Worm (Caenorhabditis elegans) whole organism, L1 larva: ENCODE measurements around the gene ZK418.5.

Experiments
- C04F5.9 ChIP-seq: sonication (generic microtip); optimal IDR thresholded peaks from 2 replicates; lab custom pipeline; 2016; ENCODE audit warnings: missing genetic modification characterization, missing compliant biosample characterization
- C16A3.4 ChIP-seq: fragments of 150-350 bp; optimal IDR thresholded peaks from 2 replicates; lab custom pipeline; 2014; ENCODE audit warnings: missing biosample characterization, missing genetic modification characterization
- F16B12.6 ChIP-seq: fragments of 150-350 bp; optimal IDR thresholded peaks from 2 replicates; lab custom pipeline; 2014; ENCODE audit warnings: missing biosample characterization, missing genetic modification characterization
- aha-1 ChIP-seq: fragments of 150-350 bp; optimal IDR thresholded peaks from 2 replicates; lab custom pipeline; 2014; ENCODE audit warnings: missing biosample characterization, missing genetic modification characterization
- alr-1 ChIP-seq: fragments of 200-800 bp; sonication (Bioruptor generic); optimal IDR thresholded peaks from 2 replicates; lab custom pipeline; 2018; ENCODE audit warnings: borderline replicate concordance, mild to moderate bottlenecking, missing genetic modification characterization, missing compliant biosample characterization
- ama-1 ChIP-seq: fragments of 150-350 bp; optimal IDR thresholded peaks from 2 replicates; lab custom pipeline; 2014
- ceh-63 ChIP-seq: fragments of 200-800 bp; sonication (Bioruptor generic); optimal IDR thresholded peaks from 2 replicates; lab custom pipeline; 2018; ENCODE audit warnings: mild to moderate bottlenecking, missing genetic modification characterization, missing compliant biosample characterization
- ceh-90 ChIP-seq: sonication (generic microtip); optimal IDR thresholded peaks from 2 replicates; lab custom pipeline; 2016; ENCODE audit warnings: missing genetic modification characterization, missing compliant biosample characterization
- ces-1 ChIP-seq: fragments of 150-350 bp; optimal IDR thresholded peaks from 2 replicates; lab custom pipeline; 2014; ENCODE audit warnings: missing biosample characterization, missing genetic modification reagents, missing genetic modification characterization
- dpl-1 ChIP-seq, 3 experiments: fragments of 150-350 bp in 2 of 3; sonication (generic microtip) in 1 of 3; optimal IDR thresholded peaks; 2 replicates each; lab custom pipeline; 2014 to 2017; ENCODE audit warnings: missing biosample characterization in 3 of 3, missing genetic modification characterization in 3 of 3, missing genetic modification reagents in 3 of 3
- dsc-1 ChIP-seq: sonication (generic microtip); optimal IDR thresholded peaks from 2 replicates; lab custom pipeline; 2016; ENCODE audit warnings: mild to moderate bottlenecking, missing genetic modification characterization, missing compliant biosample characterization
- efl-1 ChIP-seq, 4 experiments: fragments of 150-350 bp; optimal IDR thresholded peaks in 3 of 4; peaks in 1 of 4; 1 replicate in 1 of 4; 2 replicates in 3 of 4; lab custom pipeline; 2014; ENCODE audit warnings: missing biosample characterization in 2 of 4, missing genetic modification characterization in 2 of 4, missing genetic modification reagents in 2 of 4
- egl-13 ChIP-seq: sonication (generic microtip); optimal IDR thresholded peaks from 2 replicates; lab custom pipeline; 2016; ENCODE audit warnings: missing genotype, missing genetic modification reagents, missing genetic modification characterization, missing compliant biosample characterization
- egl-27 ChIP-seq, 2 experiments: fragments of 150-350 bp in 1 of 2; sonication (generic microtip); optimal IDR thresholded peaks; 3 replicates each; lab custom pipeline; 2017 to 2018; ENCODE audit warnings: missing biosample characterization in 2 of 2, missing genetic modification characterization in 2 of 2, missing genetic modification reagents in 2 of 2
- elt-2 ChIP-seq: sonication (generic microtip); optimal IDR thresholded peaks from 2 replicates; lab custom pipeline; 2016; ENCODE audit warnings: missing genetic modification characterization, mild to moderate bottlenecking, inconsistent platforms, missing compliant biosample characterization, missing genetic modification reagents
- elt-3 ChIP-seq, 6 experiments: fragments of 150-350 bp in 1 of 6; sonication (generic microtip); optimal IDR thresholded peaks; 2 replicates each; lab custom pipeline; 2017 to 2018; ENCODE audit warnings: missing biosample characterization in 6 of 6, missing genetic modification characterization in 6 of 6, inconsistent platforms in 1 of 6
- ets-5 ChIP-seq: fragments of 200-800 bp; sonication (Bioruptor generic); IDR thresholded peaks from 2 replicates; pipeline ENCODE4 v1.3.6; 2022; ENCODE audit warnings: missing genetic modification characterization, missing compliant biosample characterization
- fkh-10 ChIP-seq: sonication (generic microtip); optimal IDR thresholded peaks from 2 replicates; lab custom pipeline; 2017; ENCODE audit warnings: missing biosample characterization, missing genetic modification reagents, missing genetic modification characterization
- fkh-8 ChIP-seq: sonication (generic microtip); optimal IDR thresholded peaks from 2 replicates; lab custom pipeline; 2016; ENCODE audit warnings: mild to moderate bottlenecking, missing genetic modification characterization, missing compliant biosample characterization
- fos-1 ChIP-seq: fragments of 150-350 bp; optimal IDR thresholded peaks from 2 replicates; lab custom pipeline; 2014; ENCODE audit warnings: missing biosample characterization, missing genetic modification characterization
- hlh-4 ChIP-seq: sonication (generic microtip); optimal IDR thresholded peaks from 2 replicates; lab custom pipeline; 2016; ENCODE audit warnings: mild to moderate bottlenecking, missing genetic modification characterization, missing compliant biosample characterization
- hpl-2 ChIP-seq: fragments of 150-350 bp; optimal IDR thresholded peaks from 2 replicates; lab custom pipeline; 2014; ENCODE audit warnings: missing biosample characterization, missing genetic modification reagents, missing genetic modification characterization
- irx-1 ChIP-seq: sonication (generic microtip); optimal IDR thresholded peaks from 2 replicates; lab custom pipeline; 2016; ENCODE audit warnings: missing genetic modification characterization, missing compliant biosample characterization
- lin-13 ChIP-seq: fragments of 150-350 bp; optimal IDR thresholded peaks from 2 replicates; lab custom pipeline; 2014; ENCODE audit warnings: missing biosample characterization, missing genetic modification reagents, missing genetic modification characterization
- lin-35 ChIP-seq, 2 experiments: fragments of 150-350 bp; optimal IDR thresholded peaks; 2 replicates each; lab custom pipeline; 2014; ENCODE audit warnings: missing biosample characterization in 2 of 2, missing genetic modification characterization in 2 of 2, missing genetic modification reagents in 2 of 2
- lin-39 ChIP-seq: fragments of 150-350 bp; optimal IDR thresholded peaks from 2 replicates; lab custom pipeline; 2014; ENCODE audit warnings: missing biosample characterization, missing genetic modification reagents, missing genetic modification characterization
- lsy-2 ChIP-seq, 2 experiments: fragments of 150-350 bp; optimal IDR thresholded peaks; 2 replicates each; lab custom pipeline; 2014; ENCODE audit warnings: missing biosample characterization in 2 of 2, missing genetic modification characterization in 2 of 2
- mab-9 ChIP-seq: fragments of 200-800 bp; sonication (Bioruptor generic); IDR thresholded peaks from 2 replicates; pipeline ENCODE4 v1.3.6; 2022; ENCODE audit warnings: missing genetic modification reagents, missing genetic modification characterization, missing compliant biosample characterization
- mdl-1 ChIP-seq, 2 experiments: fragments of 150-350 bp; optimal IDR thresholded peaks; 2 replicates each; lab custom pipeline; 2014 to 2017; ENCODE audit warnings: missing biosample characterization in 2 of 2, missing genetic modification characterization in 2 of 2, inconsistent platforms in 1 of 2
- mef-2 ChIP-seq: fragments of 150-350 bp; optimal IDR thresholded peaks from 2 replicates; lab custom pipeline; 2014; ENCODE audit warnings: missing biosample characterization, missing genetic modification characterization
- mep-1 ChIP-seq: fragments of 150-350 bp; optimal IDR thresholded peaks from 2 replicates; lab custom pipeline; 2014; ENCODE audit warnings: missing biosample characterization, missing genetic modification characterization
- nhr-11 ChIP-seq: fragments of 150-350 bp; optimal IDR thresholded peaks from 2 replicates; lab custom pipeline; 2014; ENCODE audit warnings: missing biosample characterization, missing genetic modification characterization
- nhr-12 ChIP-seq: sonication (generic microtip); optimal IDR thresholded peaks from 2 replicates; lab custom pipeline; 2017; ENCODE audit warnings: missing biosample characterization, missing genetic modification characterization
- nhr-19 ChIP-seq: fragments of 200-800 bp; sonication (Bioruptor generic); conservative IDR thresholded peaks from 2 replicates; pipeline ENCODE4 v1.3.6; 2022; ENCODE audit warnings: missing genetic modification characterization, missing compliant biosample characterization
- nhr-20 ChIP-seq: sonication (generic microtip); optimal IDR thresholded peaks from 2 replicates; lab custom pipeline; 2016; ENCODE audit warnings: mild to moderate bottlenecking, missing genetic modification characterization, missing compliant biosample characterization
- nhr-237 ChIP-seq: fragments of 150-350 bp; optimal IDR thresholded peaks from 2 replicates; lab custom pipeline; 2014; ENCODE audit warnings: missing biosample characterization, missing genetic modification characterization
- nhr-47 ChIP-seq: sonication (generic microtip); optimal IDR thresholded peaks from 2 replicates; lab custom pipeline; 2016; ENCODE audit warnings: mild to moderate bottlenecking, missing genetic modification characterization, moderate library complexity, missing compliant biosample characterization
- nhr-71 ChIP-seq: sonication (generic microtip); optimal IDR thresholded peaks from 2 replicates; lab custom pipeline; 2016; ENCODE audit warnings: mild to moderate bottlenecking, missing genetic modification characterization, moderate library complexity, missing compliant biosample characterization
- nhr-77 ChIP-seq: fragments of 150-350 bp; optimal IDR thresholded peaks from 2 replicates; lab custom pipeline; 2014; ENCODE audit warnings: missing biosample characterization, missing genetic modification characterization
- nhr-90 ChIP-seq: sonication (generic microtip); optimal IDR thresholded peaks from 2 replicates; lab custom pipeline; 2016; ENCODE audit warnings: mild to moderate bottlenecking, missing genetic modification characterization, missing compliant biosample characterization; ENCODE audit not compliant: poor library complexity
- pax-3 ChIP-seq: fragments of 200-800 bp; sonication (Bioruptor generic); optimal IDR thresholded peaks from 2 replicates; lab custom pipeline; 2018; ENCODE audit warnings: mild to moderate bottlenecking, missing genetic modification characterization, moderate library complexity, missing compliant biosample characterization
- pqm-1 ChIP-seq: sonication (generic microtip); optimal IDR thresholded peaks from 3 replicates; lab custom pipeline; 2017; ENCODE audit warnings: missing biosample characterization, missing genetic modification characterization
- snpc-4 ChIP-seq: fragments of 150-350 bp; optimal IDR thresholded peaks from 2 replicates; lab custom pipeline; 2014; ENCODE audit warnings: missing biosample characterization, missing genetic modification characterization
- sup-37 ChIP-seq: fragments of 200-800 bp; sonication (Bioruptor generic); optimal IDR thresholded peaks from 2 replicates; lab custom pipeline; 2018; ENCODE audit warnings: mild to moderate bottlenecking, missing genetic modification characterization, missing compliant biosample characterization
- swsn-7 ChIP-seq: sonication (generic microtip); optimal IDR thresholded peaks from 2 replicates; lab custom pipeline; 2016; ENCODE audit warnings: missing genetic modification characterization, missing compliant biosample characterization
- tbx-2 ChIP-seq: sonication (generic microtip); optimal IDR thresholded peaks from 2 replicates; lab custom pipeline; 2016; ENCODE audit warnings: missing genetic modification characterization, missing compliant biosample characterization
- unc-62 ChIP-seq: fragments of 150-350 bp; optimal IDR thresholded peaks from 2 replicates; lab custom pipeline; 2014; ENCODE audit warnings: missing biosample characterization, missing genetic modification reagents, missing genetic modification characterization
- unc-86 ChIP-seq: sonication (generic microtip); optimal IDR thresholded peaks from 2 replicates; lab custom pipeline; 2016; ENCODE audit warnings: missing genetic modification characterization, missing compliant biosample characterization
- unc-98 ChIP-seq: fragments of 200-800 bp; sonication (Bioruptor generic); IDR thresholded peaks from 2 replicates; pipeline ENCODE4 v1.3.6; 2022; ENCODE audit warnings: missing genetic modification characterization, missing compliant biosample characterization
- xbp-1 ChIP-seq: sonication (generic microtip); optimal IDR thresholded peaks from 2 replicates; lab custom pipeline; 2016; ENCODE audit warnings: missing genetic modification characterization, missing compliant biosample characterization
- zip-4 ChIP-seq: fragments of 200-800 bp; sonication (Bioruptor generic); optimal IDR thresholded peaks from 2 replicates; lab custom pipeline; 2018; ENCODE audit warnings: mild to moderate bottlenecking, missing genetic modification characterization, moderate library complexity, missing compliant biosample characterization
- ztf-11 ChIP-seq, 2 experiments: sonication (generic microtip); optimal IDR thresholded peaks; 2 replicates each; lab custom pipeline; 2016 to 2017; ENCODE audit warnings: missing genetic modification characterization in 2 of 2, missing biosample characterization in 1 of 2, missing compliant biosample characterization in 1 of 2
- ztf-4 ChIP-seq: fragments of 150-350 bp; optimal IDR thresholded peaks from 2 replicates; lab custom pipeline; 2014; ENCODE audit warnings: missing biosample characterization, missing genetic modification characterization

The ZK418.5 gene

DNA sequence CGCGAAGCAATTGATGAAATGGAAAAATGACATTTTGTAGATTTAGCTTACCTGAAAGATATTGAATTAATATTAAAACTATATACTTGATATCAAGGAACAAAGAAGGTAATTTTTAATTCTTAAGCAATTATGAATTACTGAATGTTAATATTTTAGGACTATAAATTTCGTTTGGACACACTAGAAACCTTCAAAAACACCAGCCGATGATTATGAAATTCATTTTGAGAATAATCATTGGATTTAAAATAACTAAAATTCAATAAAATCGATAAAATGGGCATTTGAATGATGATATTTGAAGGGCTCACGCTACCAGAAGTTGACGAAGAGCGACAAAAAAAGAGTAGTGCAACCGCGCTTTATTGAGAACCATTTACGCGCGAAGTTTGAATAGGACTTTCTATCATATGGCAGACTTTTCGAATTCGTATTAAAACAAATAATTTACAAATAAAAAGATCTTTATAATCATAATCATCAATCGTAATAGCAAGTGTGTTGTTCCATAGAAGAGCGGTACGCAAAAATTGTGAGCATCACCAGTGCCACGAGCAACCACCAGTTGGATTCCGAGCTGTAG lies at the start of gene ZK418.5:
ZK418.5 (minus strand) TSS at position 51 of the 586 bp plus-strand sequence.
- TF ChIP-seq unc-98 (no peak), ceh-63 (GFP tag; lab: Kevin White, UChicago) (no peak), nhr-20 (tag; lab: Kevin White, UChicago) (peak; percentile 48), ama-1 (no peak), pqm-1 (no peak), C16A3.4 (tag; lab: Kevin White, UChicago) (peak; percentile 79), C04F5.9 (tag; lab: Kevin White, UChicago) (no peak), nhr-71 (tag; lab: Kevin White, UChicago) (peak; percentile 70), lsy-2 (tag; optimal IDR thresholded peaks at IDR 0.05; lab: Kevin White, UChicago) (peak; percentile 73 to 82), zip-4 (GFP tag; lab: Kevin White, UChicago) (no peak), ceh-90 (tag; lab: Kevin White, UChicago) (no peak), pax-3 (tag; lab: Kevin White, UChicago) (no peak), lin-35 (GFP tag; optimal IDR thresholded peaks at IDR 0.05; lab: Kevin White, UChicago) (peak; percentile 97 to 99), hpl-2 (GFP tag; lab: Kevin White, UChicago) (no peak), aha-1 (no peak), unc-86 (peak; percentile 36), ets-5 (no peak), elt-3 (tag; optimal IDR thresholded peaks at IDR 0.05; lab: Kevin White, UChicago) (no peak), lin-13 (GFP tag; lab: Kevin White, UChicago) (peak; percentile 6), lin-39 (tag; lab: Kevin White, UChicago) (peak; percentile 15), irx-1 (tag; lab: Kevin White, UChicago) (no peak), mep-1 (peak; percentile 42), nhr-90 (tag; lab: Kevin White, UChicago) (peak; percentile 45), nhr-19 (GFP tag; lab: Robert Waterston, UW) (peak; percentile 55), hlh-4 (tag; lab: Kevin White, UChicago) (no peak), alr-1 (no peak), fkh-8 (no peak), dsc-1 (no peak), mab-9 (no peak), unc-62 (GFP tag; lab: Kevin White, UChicago) (no peak), sup-37 (GFP tag; lab: Kevin White, UChicago) (no peak), ztf-4 (tag; lab: Kevin White, UChicago) (no peak), efl-1 (optimal IDR thresholded peaks at IDR 0.05; lab: Kevin White, UChicago) (peak; percentile 97 to 99), efl-1 (GFP tag; optimal IDR thresholded peaks at IDR 0.05 in 1 of 2; lab: Kevin White, UChicago) (peak; percentile 97 to 100), nhr-11 (tag; lab: Kevin White, UChicago) (no peak), nhr-47 (tag; lab: Kevin White, UChicago) (peak; percentile 75), F16B12.6 (tag; lab: Kevin White, UChicago) (peak; percentile 66), ztf-11 (tag; optimal IDR thresholded peaks at IDR 0.05; lab: Kevin White, UChicago) (no peak), mdl-1 (tag; optimal IDR thresholded peaks at IDR 0.05; lab: Kevin White, UChicago) (peak in 1 of 2 experiments; percentile 11), ces-1 (GFP tag; lab: Kevin White, UChicago) (no peak), fkh-10 (GFP tag; lab: Kevin White, UChicago) (no peak), swsn-7 (tag; lab: Kevin White, UChicago) (peak; percentile 57), elt-2 (tag; lab: Kevin White, UChicago) (no peak), xbp-1 (peak; percentile 45), nhr-77 (tag; lab: Kevin White, UChicago) (no peak), tbx-2 (tag; lab: Kevin White, UChicago) (peak; percentile 37), egl-13 (tag; lab: Kevin White, UChicago) (no peak), mef-2 (tag; lab: Kevin White, UChicago) (no peak), dpl-1 (GFP tag; optimal IDR thresholded peaks at IDR 0.05; lab: Kevin White, UChicago) (peak; percentile 92 to 97 (median 96)), nhr-237 (tag; lab: Kevin White, UChicago) (no peak), nhr-12 (tag; lab: Kevin White, UChicago) (no peak), egl-27 (tag; optimal IDR thresholded peaks at IDR 0.05; lab: Kevin White, UChicago) (no peak), fos-1 (tag; lab: Kevin White, UChicago) (peak; percentile 30), snpc-4 (tag; lab: Kevin White, UChicago) (peak; percentile 25)
